Fruit fly (Drosophila melanogaster): ENCODE measurements around the gene xit.
A peak's percentile ranks its signal among the peaks of the same experiment; 100 is the strongest.

The xit gene

dm6 chrX:6820703-6821102 lies at the start of gene xit, which contains the start of gene Nf-YC (continued):
- TF ChIP-seq CG1024 (GFP tag; IDR thresholded peaks at IDR 0.05) (0 out of 2 replicates have a peak, but pooled peaks have one; percentile 9), esg (GFP tag; conservative IDR thresholded peaks at IDR 0.05) (no peak), CG13424 (tag; optimal IDR thresholded peaks at IDR 0.05) (peak; percentile 13), zfh2 (GFP tag; optimal IDR thresholded peaks at IDR 0.05) (peak; percentile 24), ci (GFP tag; IDR thresholded peaks at IDR 0.05) (0 out of 3 replicates have a peak, but pooled peaks have one; percentile 12), CG10147 (GFP tag; optimal IDR thresholded peaks at IDR 0.05) (no peak), vvl (GFP tag; IDR thresholded peaks at IDR 0.05) (peak; percentile 48; the same call in 1 of the 2 replicates)

dm6 chrX:6775622-6776021 lies 45.2 kb upstream of the xit start:
- TF ChIP-seq CG15269 (tag; optimal IDR thresholded peaks at IDR 0.05): peak; percentile 46
- no peak for TF ChIP-seq Chrac-16 (GFP tag; optimal IDR thresholded peaks at IDR 0.05)
- no peak for TF ChIP-seq CG17612 (GFP tag; IDR thresholded peaks at IDR 0.05)
- peak; percentile 81 for TF ChIP-seq Sry-β (GFP tag; optimal IDR thresholded peaks at IDR 0.05)
- TF ChIP-seq ATbp (GFP tag; optimal IDR thresholded peaks at IDR 0.05): no peak
- TF ChIP-seq Med (GFP tag): peak; percentile 43
- TF ChIP-seq CG5180 (GFP tag; optimal IDR thresholded peaks at IDR 0.05): peak; percentile 89
- peak; percentile 62 for TF ChIP-seq row (GFP tag; IDR thresholded peaks at IDR 0.05)
- no peak for TF ChIP-seq wdn (GFP tag; IDR thresholded peaks at IDR 0.05)

- TF ChIP-seq CG7987 (GFP tag; optimal IDR thresholded peaks at IDR 0.05) (no peak), lov (optimal IDR thresholded peaks at IDR 0.05) (no peak), lov (GFP tag; IDR thresholded peaks at IDR 0.05) (no peak), Lpt (GFP tag; optimal IDR thresholded peaks at IDR 0.05) (no peak), CG34376 (GFP tag; optimal IDR thresholded peaks at IDR 0.05) (peak; percentile 47), sug (tag; optimal IDR thresholded peaks at IDR 0.05) (peak; percentile 6)
These were observed 44.5 kb upstream of the xit start for dm6 chrX:6776274-6776673.

dm6 chrX:6776934-6777333 lies 43.9 kb upstream of the xit start:
- TF ChIP-seq esg (GFP tag; conservative IDR thresholded peaks at IDR 0.05) (no peak), Dref (GFP tag; IDR thresholded peaks at IDR 0.05) (no peak), CG4360 (GFP tag; IDR thresholded peaks at IDR 0.05) (peak; percentile 73), z (GFP tag; IDR thresholded peaks at IDR 0.05) (peak; percentile 18; the same call in 1 of the 3 replicates), Stat92E (GFP tag; optimal IDR thresholded peaks at IDR 0.05) (peak in 1 of 3 experiments; percentile 67), pros (GFP tag; optimal IDR thresholded peaks at IDR 0.05) (peak; percentile 10)

- TF ChIP-seq sens (GFP tag) (peak; percentile 89), CG8924 (tag; optimal IDR thresholded peaks at IDR 0.05) (peak; percentile 4), CG14710 (tag; optimal IDR thresholded peaks at IDR 0.05) (peak; percentile 25), CG17361 (GFP tag; IDR thresholded peaks at IDR 0.05) (no peak), sqz (GFP tag; optimal IDR thresholded peaks at IDR 0.05) (no peak), CG33557 (GFP tag; optimal IDR thresholded peaks at IDR 0.05) (peak; percentile 5), maf-S (GFP tag; optimal IDR thresholded peaks at IDR 0.05) (no peak), BtbVII (GFP tag; optimal IDR thresholded peaks at IDR 0.05) (no peak), Xrp1 (GFP tag; IDR thresholded peaks at IDR 0.05) (peak; percentile 39; the same call in 1 of the 2 replicates), CG9727 (GFP tag; optimal IDR thresholded peaks at IDR 0.05) (peak; percentile 29), ranshi (GFP tag; IDR thresholded peaks at IDR 0.05) (no peak), CG4424 (GFP tag; optimal IDR thresholded peaks at IDR 0.05) (no peak), CG11456 (GFP tag; IDR thresholded peaks at IDR 0.05) (no peak), CG13775 (GFP tag; optimal IDR thresholded peaks at IDR 0.05) (no peak), gsb (GFP tag; IDR thresholded peaks at IDR 0.05) (no peak), ab (GFP tag; optimal IDR thresholded peaks at IDR 0.05) (no peak), bbx (GFP tag; IDR thresholded peaks at IDR 0.05; ENCODE audit: partially characterized antibody) (no peak), CG12391 (tag; optimal IDR thresholded peaks at IDR 0.05) (peak; percentile 12), nom (GFP tag; optimal IDR thresholded peaks at IDR 0.05) (peak; percentile 70)
These were observed 43.4 kb upstream of the xit start for dm6 chrX:6777394-6777793.
